Worm (Caenorhabditis elegans) whole organism, L4 larva: ENCODE data around the gene F55F10.3.
"Not testable (repeated sequence)": the region's sequence is repeated elsewhere in the genome, so short reads cannot be mapped to it uniquely, and the experiment has no call there.

Experiments used
- F49E8.2 ChIP-seq: sonication (generic microtip); optimal IDR thresholded peaks from 2 replicates; lab custom pipeline; 2016; ENCODE audit warnings: missing compliant biosample characterization, mild to moderate bottlenecking, missing genetic modification characterization, borderline replicate concordance
- Y48G9A.11 ChIP-seq: fragments of 200-800 bp; sonication (Bioruptor generic); IDR thresholded peaks from 2 replicates; pipeline ENCODE4 v1.3.6; 2022; ENCODE audit warnings: missing genetic modification reagents, missing genetic modification characterization, missing compliant biosample characterization
- Y5F2A.4 ChIP-seq: fragments of 200-800 bp; sonication (Bioruptor generic); optimal IDR thresholded peaks from 2 replicates; lab custom pipeline; 2018; ENCODE audit warnings: mild to moderate bottlenecking, missing genetic modification characterization, missing compliant biosample characterization
- aha-1 ChIP-seq: fragments of 150-350 bp; peaks from one replicate; lab custom pipeline; 2014; ENCODE audit warnings: missing biosample characterization, missing genetic modification characterization
- ama-1 ChIP-seq: fragments of 150-350 bp; optimal IDR thresholded peaks from 2 replicates; lab custom pipeline; 2014; ENCODE audit warnings: inconsistent platforms, mixed read lengths
- arid-1 ChIP-seq: fragments of 200-800 bp; sonication (Bioruptor generic); conservative IDR thresholded peaks from 2 replicates; pipeline ENCODE4 v1.3.6; 2022; ENCODE audit warnings: missing genetic modification reagents, missing genetic modification characterization, missing compliant biosample characterization
- ceh-28 ChIP-seq: fragments of 150-350 bp; optimal IDR thresholded peaks from 2 replicates; lab custom pipeline; 2014; ENCODE audit warnings: missing biosample characterization, missing genetic modification reagents, missing genetic modification characterization
- ceh-44 ChIP-seq: fragments of 200-800 bp; sonication (Bioruptor generic); IDR thresholded peaks from 2 replicates; pipeline ENCODE4 v1.3.6; 2022; ENCODE audit warnings: missing genetic modification reagents, missing genetic modification characterization, missing compliant biosample characterization
- ctbp-1 ChIP-seq: fragments of 200-800 bp; sonication (Bioruptor generic); IDR thresholded peaks from 2 replicates; pipeline ENCODE4 v1.3.6; 2022; ENCODE audit warnings: missing genetic modification reagents, missing genetic modification characterization, missing compliant biosample characterization
- daf-16 ChIP-seq, 3 experiments: sonication (generic microtip); optimal IDR thresholded peaks; 2 replicates each; lab custom pipeline; 2016 to 2017; ENCODE audit warnings: missing genetic modification characterization in 3 of 3, missing genetic modification reagents in 3 of 3, mild to moderate bottlenecking in 2 of 3, missing compliant biosample characterization in 2 of 3, missing biosample characterization in 1 of 3, moderate library complexity in 1 of 3
- daf-19 ChIP-seq: fragments of 200-800 bp; sonication (Bioruptor generic); conservative IDR thresholded peaks from 2 replicates; pipeline ENCODE4 v1.3.6; 2022; ENCODE audit warnings: missing genetic modification characterization, missing compliant biosample characterization
- dmd-6 ChIP-seq: fragments of 200-800 bp; sonication (Bioruptor generic); IDR thresholded peaks from 2 replicates; pipeline ENCODE4 v1.3.6; 2022; ENCODE audit warnings: missing genetic modification reagents, missing genetic modification characterization, missing compliant biosample characterization
- dmd-8 ChIP-seq: fragments of 200-800 bp; sonication (Bioruptor generic); IDR thresholded peaks from 2 replicates; pipeline ENCODE4 v1.3.6; 2022; ENCODE audit warnings: missing genetic modification characterization, missing compliant biosample characterization
- duxl-1 ChIP-seq: sonication (generic microtip); optimal IDR thresholded peaks from 2 replicates; lab custom pipeline; 2016; ENCODE audit warnings: mild to moderate bottlenecking, missing genetic modification characterization, moderate library complexity, missing compliant biosample characterization; ENCODE audit not compliant: poor library complexity
- dve-1 ChIP-seq: sonication (generic microtip); optimal IDR thresholded peaks from 2 replicates; lab custom pipeline; 2017; ENCODE audit warnings: antibody characterized with exemption, mild to moderate bottlenecking, missing genetic modification characterization, missing compliant biosample characterization; ENCODE audit not compliant: insufficient read depth
- egl-43 ChIP-seq: fragments of 200-800 bp; sonication (Bioruptor generic); IDR thresholded peaks from 2 replicates; pipeline ENCODE4 v1.3.6; 2022; ENCODE audit warnings: missing genetic modification reagents, missing genetic modification characterization, missing compliant biosample characterization
- gei-8 ChIP-seq: fragments of 200-800 bp; sonication (Bioruptor generic); optimal IDR thresholded peaks from 2 replicates; lab custom pipeline; 2018; ENCODE audit warnings: mild to moderate bottlenecking, missing genetic modification characterization, missing compliant biosample characterization
- hlh-11 ChIP-seq: fragments of 200-800 bp; sonication (Bioruptor generic); optimal IDR thresholded peaks from 2 replicates; lab custom pipeline; 2018; ENCODE audit warnings: mild to moderate bottlenecking, missing genetic modification characterization, missing compliant biosample characterization
- hmg-1.1 ChIP-seq: fragments of 200-800 bp; sonication (Bioruptor generic); IDR thresholded peaks from 2 replicates; pipeline ENCODE4 v1.3.6; 2022; ENCODE audit warnings: missing genetic modification reagents, missing genetic modification characterization, missing compliant biosample characterization
- lim-7 ChIP-seq: fragments of 200-800 bp; sonication (Bioruptor generic); IDR thresholded peaks from 2 replicates; pipeline ENCODE4 v1.3.6; 2022; ENCODE audit warnings: missing genetic modification characterization, missing compliant biosample characterization
- lin-1 ChIP-seq: fragments of 200-800 bp; sonication (Bioruptor generic); IDR thresholded peaks from 2 replicates; pipeline ENCODE4 v1.3.6; 2022; ENCODE audit warnings: missing genetic modification reagents, missing genetic modification characterization, missing compliant biosample characterization
- lin-13 ChIP-seq: fragments of 150-350 bp; optimal IDR thresholded peaks from 2 replicates; lab custom pipeline; 2014; ENCODE audit warnings: missing biosample characterization, missing genetic modification reagents, missing genetic modification characterization
- lin-29 ChIP-seq: fragments of 200-800 bp; sonication (Bioruptor generic); IDR thresholded peaks from 2 replicates; pipeline ENCODE4 v1.3.6; 2022; ENCODE audit warnings: missing genetic modification reagents, missing genetic modification characterization, missing compliant biosample characterization
- lin-38 ChIP-seq: fragments of 200-800 bp; sonication (Bioruptor generic); IDR thresholded peaks from 2 replicates; pipeline ENCODE4 v1.3.6; 2022; ENCODE audit warnings: missing genetic modification reagents, missing genetic modification characterization, missing compliant biosample characterization
- madf-5 ChIP-seq, 2 experiments: fragments of 200-800 bp; sonication (Bioruptor generic); IDR thresholded peaks; 2 replicates each; pipeline ENCODE4 v1.3.6; 2022; ENCODE audit warnings: missing compliant biosample characterization in 2 of 2, missing genetic modification characterization in 2 of 2
- madf-9 ChIP-seq: fragments of 200-800 bp; sonication (Bioruptor generic); conservative IDR thresholded peaks from 2 replicates; pipeline ENCODE4 v1.3.6; 2022; ENCODE audit warnings: missing genetic modification reagents, missing genetic modification characterization, missing compliant biosample characterization
- mdt-29 ChIP-seq: fragments of 200-800 bp; sonication (Bioruptor generic); IDR thresholded peaks from 2 replicates; pipeline ENCODE4 v1.3.6; 2022; ENCODE audit warnings: missing genetic modification reagents, missing genetic modification characterization, missing compliant biosample characterization
- mes-2 ChIP-seq: sonication (generic microtip); optimal IDR thresholded peaks from 2 replicates; lab custom pipeline; 2016; ENCODE audit warnings: missing genotype, mild to moderate bottlenecking, missing genetic modification characterization, missing compliant biosample characterization; ENCODE audit not compliant: poor library complexity, severe bottlenecking
- mxl-2 ChIP-seq: fragments of 200-800 bp; sonication (Bioruptor generic); conservative IDR thresholded peaks from 2 replicates; pipeline ENCODE4 v1.3.6; 2022; ENCODE audit warnings: missing genetic modification reagents, missing genetic modification characterization, missing compliant biosample characterization
- nhr-42 ChIP-seq: fragments of 200-800 bp; sonication (Bioruptor generic); IDR thresholded peaks from 2 replicates; pipeline ENCODE4 v1.3.6; 2022; ENCODE audit warnings: missing genetic modification characterization, missing compliant biosample characterization
- nhr-76 ChIP-seq: fragments of 150-350 bp; optimal IDR thresholded peaks from 2 replicates; lab custom pipeline; 2014; ENCODE audit warnings: missing biosample characterization, missing genetic modification characterization
- pha-4 ChIP-seq, 2 experiments: fragments of 150-350 bp in 1 of 2; fragments of 200-800 bp in 1 of 2; sonication (Bioruptor generic) in 1 of 2; IDR thresholded peaks in 1 of 2; optimal IDR thresholded peaks in 1 of 2; 2 replicates each; pipeline versions ENCODE4 v1.3.6 to Lab custom; 2014 to 2022; ENCODE audit warnings: missing genetic modification characterization in 2 of 2, missing genetic modification reagents in 2 of 2, missing biosample characterization in 1 of 2, missing compliant biosample characterization in 1 of 2
- php-3 ChIP-seq: fragments of 200-800 bp; sonication (Bioruptor generic); IDR thresholded peaks from 2 replicates; pipeline ENCODE4 v1.3.6; 2022; ENCODE audit warnings: missing genetic modification reagents, missing genetic modification characterization, missing compliant biosample characterization
- pqm-1 ChIP-seq: sonication (generic microtip); optimal IDR thresholded peaks from 2 replicates; lab custom pipeline; 2017; ENCODE audit warnings: missing biosample characterization, missing genetic modification characterization
- saeg-2 ChIP-seq: fragments of 200-800 bp; sonication (Bioruptor generic); IDR thresholded peaks from 2 replicates; pipeline ENCODE4 v1.3.6; 2022; ENCODE audit warnings: missing genetic modification reagents, missing genetic modification characterization, missing compliant biosample characterization
- snpc-1.2 ChIP-seq: fragments of 200-800 bp; sonication (Bioruptor generic); IDR thresholded peaks from 2 replicates; pipeline ENCODE4 v1.3.6; 2022; ENCODE audit warnings: missing genetic modification reagents, missing genetic modification characterization, missing compliant biosample characterization
- tag-97 ChIP-seq: fragments of 200-800 bp; sonication (Bioruptor generic); IDR thresholded peaks from 2 replicates; pipeline ENCODE4 v1.3.6; 2022; ENCODE audit warnings: missing genetic modification characterization, missing compliant biosample characterization
- unc-130 ChIP-seq: sonication (generic microtip); optimal IDR thresholded peaks from 2 replicates; lab custom pipeline; 2016; ENCODE audit warnings: missing genetic modification reagents, missing genetic modification characterization, missing compliant biosample characterization
- unc-62 ChIP-seq, 3 experiments: fragments of 150-350 bp in 1 of 3; sonication (generic microtip); optimal IDR thresholded peaks in 2 of 3; peaks in 1 of 3; 1 replicate in 1 of 3; 2 replicates in 2 of 3; lab custom pipeline; 2014 to 2017; ENCODE audit warnings: missing biosample characterization in 3 of 3, missing genetic modification characterization in 3 of 3, missing genetic modification reagents in 3 of 3, missing genotype in 1 of 3
- zfp-3 ChIP-seq: fragments of 200-800 bp; sonication (Bioruptor generic); conservative IDR thresholded peaks from 2 replicates; pipeline ENCODE4 v1.3.6; 2022; ENCODE audit warnings: missing genetic modification reagents, missing genetic modification characterization, missing compliant biosample characterization

F55F10.3 gene

ce11 chrIV:4360497-4360896, 744 bp downstream of the F55F10.3 start, which contains the start of gene F55F10.1 (continued):
- TF ChIP-seq lin-13 (GFP tag; lab: Kevin White, UChicago) (no peak), ama-1 (no peak)

ce11 chrIV:4369116-4369515, 9.4 kb downstream of the F55F10.3 start:
- no peak for TF ChIP-seq hmg-1.1
- peak in 1 of 2 experiments; percentile 95 for TF ChIP-seq unc-62 (GFP tag; optimal IDR thresholded peaks at IDR 0.05 in 1 of 2; lab: Kevin White, UChicago)
- no peak for TF ChIP-seq unc-62 (tag; optimal IDR thresholded peaks at IDR 0.05; lab: Kevin White, UChicago)
- peak; percentile 53 for TF ChIP-seq aha-1

ce11 chrIV:4386351-4386750, 26.6 kb downstream of the F55F10.3 start, which contains the start of gene tald-1:
Gene tald-1, plus strand, starts transcription at chrIV:4386651.
- TF ChIP-seq mdt-29 (GFP tag; lab: Robert Waterston, UW), result no peak
- no peak for TF ChIP-seq gei-8
- TF ChIP-seq saeg-2 (GFP tag; lab: Robert Waterston, UW), result no peak
- TF ChIP-seq hmg-1.1, result no peak
- TF ChIP-seq unc-62 (GFP tag; optimal IDR thresholded peaks at IDR 0.05 in 1 of 2; lab: Kevin White, UChicago), result no peak
- TF ChIP-seq unc-62 (tag; optimal IDR thresholded peaks at IDR 0.05; lab: Kevin White, UChicago), result no peak
- TF ChIP-seq pqm-1 (tag; lab: Kevin White, UChicago), result peak; percentile 38
- no peak for TF ChIP-seq madf-9 (GFP tag; lab: Robert Waterston, UW)
- TF ChIP-seq tag-97, result no peak
- TF ChIP-seq lin-1, result no peak
- no peak for TF ChIP-seq ceh-44
- TF ChIP-seq dve-1, result peak; percentile 5
- TF ChIP-seq egl-43 (GFP tag; lab: Robert Waterston, UW), result no peak
- TF ChIP-seq mes-2 (tag; lab: Kevin White, UChicago), result no peak
- TF ChIP-seq hlh-11 (tag; lab: Kevin White, UChicago), result no peak
- TF ChIP-seq php-3 (GFP tag; lab: Robert Waterston, UW), result 0 out of 2 replicates have a peak, but pooled peaks have one; percentile 13
- TF ChIP-seq ctbp-1 (GFP tag; lab: Robert Waterston, UW), result no peak
- no peak for TF ChIP-seq F49E8.2 (tag; lab: Kevin White, UChicago)
- peak; percentile 38 for TF ChIP-seq ceh-28 (tag; lab: Kevin White, UChicago)
- TF ChIP-seq nhr-42 (GFP tag; lab: Robert Waterston, UW), result no peak
- TF ChIP-seq daf-16 (GFP tag; optimal IDR thresholded peaks at IDR 0.05; lab: Kevin White, UChicago), result no peak
- TF ChIP-seq daf-16 (tag; optimal IDR thresholded peaks at IDR 0.05; lab: Kevin White, UChicago), result peak; percentile 0
- TF ChIP-seq snpc-1.2 (GFP tag; lab: Robert Waterston, UW), result peak; percentile 25; the same call in 1 of the 2 replicates
- no peak for TF ChIP-seq pha-4 (GFP tag; IDR thresholded peaks at IDR 0.05; lab: Robert Waterston, UW)
- no peak for TF ChIP-seq pha-4 (tag; optimal IDR thresholded peaks at IDR 0.05; lab: Kevin White, UChicago)
- TF ChIP-seq lin-29 (GFP tag; lab: Robert Waterston, UW), result no peak
- no peak for TF ChIP-seq nhr-76 (tag; lab: Kevin White, UChicago)

ce11 chrIV:4388854-4389253, 29.1 kb downstream of the F55F10.3 start:
- TF ChIP-seq unc-130 (GFP tag; lab: Kevin White, UChicago) (peak; percentile 19), madf-5 (GFP tag; IDR thresholded peaks at IDR 0.05; lab: Robert Waterston, UW) (0 out of 4 replicates have a peak, but pooled peaks of 1 of the 2 experiments have one; percentile 60), egl-43 (GFP tag; lab: Robert Waterston, UW) (peak; percentile 5; the same call in 1 of the 2 replicates), daf-19 (peak; percentile 77; the same call in 1 of the 2 replicates), mdt-29 (GFP tag; lab: Robert Waterston, UW) (peak; percentile 40; the same call in 1 of the 2 replicates), duxl-1 (tag; lab: Kevin White, UChicago) (peak; percentile 40), lin-38 (GFP tag; lab: Robert Waterston, UW) (peak; percentile 87), arid-1 (GFP tag; lab: Robert Waterston, UW) (peak; percentile 60; the same call in 1 of the 2 replicates), snpc-1.2 (GFP tag; lab: Robert Waterston, UW) (peak; percentile 90), Y48G9A.11 (GFP tag; lab: Robert Waterston, UW) (peak; percentile 79), ctbp-1 (GFP tag; lab: Robert Waterston, UW) (peak; percentile 54; the same call in 1 of the 2 replicates), pha-4 (GFP tag; IDR thresholded peaks at IDR 0.05; lab: Robert Waterston, UW) (peak; percentile 57), dmd-8 (GFP tag; lab: Robert Waterston, UW) (peak; percentile 77; the same call in 1 of the 2 replicates), ceh-44 (peak; percentile 38; the same call in 1 of the 2 replicates), dmd-6 (GFP tag; lab: Robert Waterston, UW) (peak; percentile 13; the same call in 1 of the 2 replicates), Y5F2A.4 (peak; percentile 3), mes-2 (tag; lab: Kevin White, UChicago) (peak; percentile 24), nhr-42 (GFP tag; lab: Robert Waterston, UW) (0 out of 2 replicates have a peak, but pooled peaks have one; percentile 43), mxl-2 (GFP tag; lab: Robert Waterston, UW) (0 out of 2 replicates have a peak, but pooled peaks have one; percentile 30), ama-1 (peak; percentile 28), zfp-3 (GFP tag; lab: Robert Waterston, UW) (peak; percentile 48; the same call in 1 of the 2 replicates), lim-7 (0 out of 2 replicates have a peak, but pooled peaks have one; percentile 46)
- TF ChIP-seq pha-4 (tag; optimal IDR thresholded peaks at IDR 0.05; lab: Kevin White, UChicago), result not testable (repeated sequence)
